Worm (Caenorhabditis elegans): ENCODE data around the gene C02F5.14.
A peak's percentile ranks its signal among the peaks of the same experiment; 100 is the strongest.

C02F5.14 gene

ce11 chrIII:8245591-8245990 is 10.3 kb upstream of the C02F5.14 start, which contains the start of gene C02F5.3 (continued):
- no peak for TF ChIP-seq zfp-3 (GFP tag; conservative IDR thresholded peaks at IDR 0.05)

ce11 chrIII:8244052-8244451 is 8.7 kb upstream of the C02F5.14 start, which contains the start of the genes pbs-6 and cids-1:
Gene pbs-6, minus strand, starts transcription at chrIII:8244092.
Gene cids-1, plus strand, starts transcription at chrIII:8244445.
- TF ChIP-seq saeg-2 (GFP tag; IDR thresholded peaks at IDR 0.05) (no peak), fkh-10 (GFP tag; optimal IDR thresholded peaks at IDR 0.05) (no peak), zfp-2 (tag; optimal IDR thresholded peaks at IDR 0.05) (no peak), fos-1 (tag; optimal IDR thresholded peaks at IDR 0.05) (no peak), nhr-25 (tag; optimal IDR thresholded peaks at IDR 0.05; ENCODE audit: borderline replicate concordance, insufficient read depth) (no peak), lin-38 (GFP tag; IDR thresholded peaks at IDR 0.05) (0 out of 2 replicates have a peak, but pooled peaks have one; percentile 14), zfp-3 (GFP tag; conservative IDR thresholded peaks at IDR 0.05) (no peak), unc-130 (GFP tag; optimal IDR thresholded peaks at IDR 0.05) (no peak), hlh-11 (tag; optimal IDR thresholded peaks at IDR 0.05) (no peak), daf-19 (GFP tag; conservative IDR thresholded peaks at IDR 0.05) (no peak), mes-2 (tag; optimal IDR thresholded peaks at IDR 0.05; ENCODE audit: poor library complexity, severe bottlenecking) (peak; percentile 36), dpl-1 (GFP tag; optimal IDR thresholded peaks at IDR 0.05) (peak; percentile 26), lsy-2 (tag; optimal IDR thresholded peaks at IDR 0.05) (peak in 1 of 2 experiments; percentile 59), spr-1 (tag; optimal IDR thresholded peaks at IDR 0.05) (no peak), lim-7 (GFP tag; IDR thresholded peaks at IDR 0.05) (no peak), nhr-28 (tag; optimal IDR thresholded peaks at IDR 0.05) (no peak), madf-9 (GFP tag; conservative IDR thresholded peaks at IDR 0.05) (no peak), zip-2 (tag; optimal IDR thresholded peaks at IDR 0.05) (no peak), ceh-82 (tag; optimal IDR thresholded peaks at IDR 0.05) (no peak), F49E8.2 (tag; optimal IDR thresholded peaks at IDR 0.05; ENCODE audit: borderline replicate concordance) (no peak)

ce11 chrIII:8242809-8243208 is 7.5 kb upstream of the C02F5.14 start, which contains the start of gene C02F5.12:
Gene C02F5.12, minus strand, starts transcription at chrIII:8243029.
- TF ChIP-seq dmd-8 (GFP tag; IDR thresholded peaks at IDR 0.05) (0 out of 2 replicates have a peak, but pooled peaks have one; percentile 45), ceh-62 (tag; optimal IDR thresholded peaks at IDR 0.05) (no peak), daf-8 (GFP tag; IDR thresholded peaks at IDR 0.05) (no peak), dve-1 (tag; optimal IDR thresholded peaks at IDR 0.05; ENCODE audit: insufficient read depth) (peak; percentile 51), F10B5.3 (tag; optimal IDR thresholded peaks at IDR 0.05) (no peak), nhr-6 (tag; optimal IDR thresholded peaks at IDR 0.05) (no peak), gei-8 (GFP tag; optimal IDR thresholded peaks at IDR 0.05) (no peak), lsy-2 (tag; optimal IDR thresholded peaks at IDR 0.05) (peak in 1 of 2 experiments; percentile 53), lin-13 (GFP tag; optimal IDR thresholded peaks at IDR 0.05) (peak; percentile 44), mxl-2 (GFP tag; conservative IDR thresholded peaks at IDR 0.05) (no peak), sdz-12 (GFP tag; optimal IDR thresholded peaks at IDR 0.05) (no peak), ceh-82 (tag; optimal IDR thresholded peaks at IDR 0.05) (no peak), lin-39 (tag; optimal IDR thresholded peaks at IDR 0.05) (no peak), tra-1 (GFP tag; IDR thresholded peaks at IDR 0.05) (no peak), set-16 (GFP tag; IDR thresholded peaks at IDR 0.05) (no peak), mep-1 (tag; optimal IDR thresholded peaks at IDR 0.05) (peak; percentile 63), dmd-9 (GFP tag; IDR thresholded peaks at IDR 0.05) (no peak), hmg-1.1 (GFP tag; IDR thresholded peaks at IDR 0.05) (0 out of 2 replicates have a peak, but pooled peaks have one; percentile 40), mes-2 (tag; optimal IDR thresholded peaks at IDR 0.05; ENCODE audit: poor library complexity, severe bottlenecking) (peak; percentile 53), unc-130 (GFP tag; optimal IDR thresholded peaks at IDR 0.05) (no peak), lin-38 (GFP tag; IDR thresholded peaks at IDR 0.05) (peak; percentile 51), T20F7.1 (GFP tag; optimal IDR thresholded peaks at IDR 0.05) (peak; percentile 20), hlh-11 (tag; optimal IDR thresholded peaks at IDR 0.05) (peak; percentile 64), nhr-11 (tag; optimal IDR thresholded peaks at IDR 0.05) (peak; percentile 48), nhr-237 (tag; optimal IDR thresholded peaks at IDR 0.05) (no peak), daf-16 (GFP tag; optimal IDR thresholded peaks at IDR 0.05) (no peak), daf-16 (tag; optimal IDR thresholded peaks at IDR 0.05) (peak; percentile 39), hlh-30 (tag; optimal IDR thresholded peaks at IDR 0.05; ENCODE audit: insufficient read depth) (peak; percentile 79), nhr-28 (tag; optimal IDR thresholded peaks at IDR 0.05) (peak; percentile 99), F49E8.2 (tag; optimal IDR thresholded peaks at IDR 0.05; ENCODE audit: borderline replicate concordance) (no peak), arid-1 (GFP tag; conservative IDR thresholded peaks at IDR 0.05) (0 out of 2 replicates have a peak, but pooled peaks have one; percentile 32), php-3 (GFP tag; IDR thresholded peaks at IDR 0.05) (no peak), nhr-48 (tag; optimal IDR thresholded peaks at IDR 0.05) (peak; percentile 9), zip-2 (tag; optimal IDR thresholded peaks at IDR 0.05) (no peak), ZK337.2 (GFP tag; IDR thresholded peaks at IDR 0.05) (no peak)
